Fruit fly (Drosophila melanogaster): ENCODE measurements around the gene Pex23.

Pex23 gene

dm6 chr3L:20302081-20302630 is at the start of gene Pex23:
Gene Pex23, minus strand, starts transcription at chr3L:20302141.
- peak; percentile 80 for TF ChIP-seq CG17801 (GFP tag; optimal IDR thresholded peaks at IDR 0.05; ENCODE audit: partially characterized antibody)

- no peak for TF ChIP-seq CG17801 (GFP tag; optimal IDR thresholded peaks at IDR 0.05; ENCODE audit: partially characterized antibody)
Observed at dm6 chr3L:20349333-20349924, 47.5 kb upstream of the Pex23 start.

DNA sequence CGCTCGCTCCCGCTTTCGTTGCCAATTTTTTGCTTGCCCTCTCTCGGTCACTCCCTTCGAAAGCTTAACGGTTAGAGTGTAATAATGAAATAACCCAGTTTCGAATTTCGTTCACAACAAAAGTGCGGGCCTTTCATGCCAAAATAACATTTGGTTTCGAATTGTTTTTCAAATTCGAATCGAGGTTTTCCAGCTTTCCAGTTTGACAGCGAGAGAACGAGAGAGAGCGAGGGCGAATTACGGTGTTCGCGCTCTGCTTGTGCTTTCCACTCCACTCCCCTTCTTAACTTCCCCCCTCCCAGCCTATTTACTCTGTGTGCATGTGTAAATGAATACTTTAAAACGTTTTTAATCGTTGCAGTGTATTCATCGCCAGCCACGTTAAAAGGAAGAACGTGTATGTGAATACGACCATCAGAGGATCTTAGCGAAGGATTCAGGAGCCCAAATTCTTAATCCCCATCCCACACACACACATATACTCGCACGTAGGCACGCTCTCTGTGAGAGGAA is 46.7 kb upstream of the Pex23 start:
- TF ChIP-seq CG17801 (GFP tag; optimal IDR thresholded peaks at IDR 0.05; ENCODE audit: partially characterized antibody): no peak

DNA sequence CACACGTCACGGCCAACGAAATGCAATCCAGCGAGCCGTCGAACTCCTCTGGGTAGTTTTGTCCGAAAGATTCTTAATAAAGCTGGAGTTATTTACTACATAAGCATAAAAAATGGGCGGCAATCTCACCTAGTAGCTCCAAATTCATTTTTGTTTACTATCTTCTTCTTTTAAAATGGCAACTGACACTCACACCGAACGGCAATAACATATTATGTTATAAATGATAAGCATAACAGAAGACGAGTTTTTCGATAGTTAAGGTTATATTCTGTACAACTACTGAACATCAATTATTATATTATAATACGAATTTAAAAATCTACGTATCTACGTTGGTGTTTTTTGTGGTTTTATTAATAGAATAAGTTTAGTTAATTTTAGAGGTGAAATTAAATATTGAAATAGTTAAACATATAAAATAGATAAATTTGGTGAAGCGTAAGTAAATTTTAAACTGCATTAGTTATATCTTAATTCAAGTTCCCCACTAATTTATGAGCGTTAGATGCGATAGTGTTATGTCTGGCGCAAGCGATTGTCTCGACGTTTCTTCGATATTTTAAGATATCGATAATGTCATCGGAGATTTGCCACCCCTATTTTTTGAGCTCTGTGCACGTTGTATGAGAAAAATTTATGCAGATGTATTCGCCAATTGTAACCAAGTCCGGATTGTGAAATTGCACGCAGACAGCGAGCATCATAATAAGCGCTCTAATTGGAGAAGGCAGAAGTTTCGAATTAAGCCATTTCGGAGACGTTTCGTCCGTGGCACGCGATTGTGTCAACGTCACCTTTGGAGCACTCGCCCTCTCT is 46.0 kb upstream of the Pex23 start, which contains the start of the genes Rbbp5 and eRF1:
Rbbp5 (minus strand) TSS at position 181 of the 819 bp plus-strand sequence.
eRF1 (plus strand) TSS at position 594 of the 819 bp plus-strand sequence.
- TF ChIP-seq CG17801 (GFP tag; optimal IDR thresholded peaks at IDR 0.05; ENCODE audit: partially characterized antibody): peak; percentile 78

DNA sequence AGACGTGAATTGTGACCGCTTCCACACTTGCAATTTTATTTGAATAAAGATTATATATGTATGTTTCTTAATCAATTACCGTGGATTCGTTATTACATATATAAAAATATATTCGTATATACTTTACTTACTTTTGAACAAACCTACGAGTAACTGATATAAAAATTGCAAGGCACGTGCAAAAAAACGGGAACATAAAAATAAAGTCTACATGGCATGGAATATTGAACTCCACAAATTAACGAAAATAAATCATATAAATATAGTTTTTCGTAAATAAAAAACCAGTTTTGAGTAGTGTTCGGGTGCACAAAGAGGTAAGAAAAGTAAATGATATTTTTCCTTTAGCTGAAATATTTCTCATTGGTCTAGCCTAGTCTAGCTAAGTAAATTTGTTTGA is 40.4 kb upstream of the Pex23 start, which contains the start of gene Spn77Bc:
Spn77Bc (plus strand) TSS at position 301 of the 400 bp plus-strand sequence.
- no peak for TF ChIP-seq CG17801 (GFP tag; optimal IDR thresholded peaks at IDR 0.05; ENCODE audit: partially characterized antibody)

DNA sequence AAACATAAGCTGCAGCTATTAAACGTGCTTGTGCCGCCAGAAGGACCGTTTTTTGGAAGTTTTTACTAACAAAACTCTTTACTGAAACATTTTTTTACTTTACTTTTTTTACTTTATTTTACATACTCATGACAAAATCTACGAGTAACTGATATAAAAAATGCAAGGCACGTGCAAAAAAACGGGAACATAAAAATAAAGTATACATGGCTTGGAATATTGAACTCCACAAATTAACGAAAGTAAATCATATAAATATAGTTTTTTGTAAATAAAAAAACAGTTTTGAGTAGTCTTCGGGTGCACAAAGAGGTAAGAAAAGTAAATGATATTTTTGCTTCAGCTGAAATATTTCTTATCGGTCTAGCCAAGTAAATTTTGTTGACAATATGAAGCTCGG is 18.7 kb upstream of the Pex23 start, which contains the start of gene Spn77Bb:
Spn77Bb (plus strand) TSS at position 301 of the 400 bp plus-strand sequence.
- TF ChIP-seq CG17801 (GFP tag; optimal IDR thresholded peaks at IDR 0.05; ENCODE audit: partially characterized antibody): no peak

DNA sequence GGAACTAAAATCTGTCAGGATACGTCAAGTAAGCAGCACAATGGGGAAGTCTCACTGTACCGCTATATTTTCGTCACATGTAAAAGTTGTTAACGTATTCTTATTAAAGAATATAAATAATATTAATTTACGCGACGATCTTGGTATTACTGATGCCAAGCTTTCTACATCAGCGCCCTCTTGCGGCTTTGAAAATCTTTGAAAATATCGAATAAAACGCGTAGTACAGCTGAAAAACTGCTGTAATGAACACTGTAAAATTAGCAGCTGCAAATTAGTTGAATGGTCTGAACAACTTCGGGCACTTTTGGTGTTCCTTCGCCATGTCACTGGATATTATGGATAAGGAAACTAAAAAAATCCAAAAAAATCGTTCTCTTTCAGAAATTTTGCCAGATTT is 18.1 kb upstream of the Pex23 start:
- no peak for TF ChIP-seq CG17801 (GFP tag; optimal IDR thresholded peaks at IDR 0.05; ENCODE audit: partially characterized antibody)

dm6 chr3L:20317751-20318150 is 15.8 kb upstream of the Pex23 start:
- no peak for TF ChIP-seq CG17801 (GFP tag; optimal IDR thresholded peaks at IDR 0.05; ENCODE audit: partially characterized antibody)

DNA sequence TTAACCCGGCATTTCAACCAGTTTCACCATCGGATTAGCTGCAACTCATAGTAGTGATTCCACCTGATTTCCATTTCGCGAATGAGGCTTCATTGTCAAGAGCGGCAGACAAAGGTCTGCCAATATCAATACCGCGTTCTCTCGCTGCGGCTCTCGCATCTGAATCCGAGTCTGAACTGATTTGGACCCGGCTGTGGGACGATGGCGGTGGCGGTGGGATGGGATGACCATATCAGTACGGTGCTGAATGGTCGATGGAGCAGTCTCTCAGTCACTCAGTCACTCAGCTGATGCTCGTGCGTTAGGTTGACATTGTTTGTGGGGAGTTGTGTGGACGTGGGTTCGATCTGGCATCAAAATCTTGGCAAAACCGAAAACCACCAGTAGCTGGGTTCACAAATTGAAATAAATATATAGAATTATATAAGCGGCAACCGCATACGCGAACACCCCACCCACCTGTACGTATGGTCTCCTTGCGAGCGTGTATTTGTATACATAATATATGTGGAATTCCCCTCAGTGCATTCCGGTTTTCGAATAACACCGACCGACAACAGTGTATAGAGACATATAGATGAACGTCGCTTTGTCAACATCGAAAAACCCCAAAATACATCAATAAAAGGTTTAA is 15.1 kb upstream of the Pex23 start, which contains the start of gene Spn77Ba:
Spn77Ba (plus strand) TSS at position 235 of the 634 bp plus-strand sequence.
- TF ChIP-seq CG17801 (GFP tag; optimal IDR thresholded peaks at IDR 0.05; ENCODE audit: partially characterized antibody): no peak

DNA sequence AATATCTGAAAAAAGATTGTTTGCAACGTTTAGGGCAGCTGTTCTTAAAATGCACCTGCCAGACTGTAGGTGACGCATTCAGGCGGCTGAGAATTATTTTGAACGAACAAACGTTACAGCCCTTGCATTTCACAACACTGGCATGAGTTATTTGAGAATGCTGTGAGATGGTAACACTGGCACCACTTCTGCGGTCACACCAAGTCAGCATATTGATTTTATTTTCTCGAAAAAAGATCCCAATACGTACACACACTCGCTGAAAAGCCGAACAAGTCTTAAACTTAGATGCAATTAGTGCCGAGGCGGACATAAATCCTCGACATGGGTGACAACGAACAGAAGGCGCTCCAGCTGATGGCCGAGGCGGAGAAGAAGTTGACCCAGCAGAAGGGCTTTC is 11.5 kb upstream of the Pex23 start, which contains the start of gene alphaSnap:
alphaSnap (plus strand) TSS at position 164 of the 400 bp plus-strand sequence.
- TF ChIP-seq CG17801 (GFP tag; optimal IDR thresholded peaks at IDR 0.05; ENCODE audit: partially characterized antibody): peak; percentile 63

DNA sequence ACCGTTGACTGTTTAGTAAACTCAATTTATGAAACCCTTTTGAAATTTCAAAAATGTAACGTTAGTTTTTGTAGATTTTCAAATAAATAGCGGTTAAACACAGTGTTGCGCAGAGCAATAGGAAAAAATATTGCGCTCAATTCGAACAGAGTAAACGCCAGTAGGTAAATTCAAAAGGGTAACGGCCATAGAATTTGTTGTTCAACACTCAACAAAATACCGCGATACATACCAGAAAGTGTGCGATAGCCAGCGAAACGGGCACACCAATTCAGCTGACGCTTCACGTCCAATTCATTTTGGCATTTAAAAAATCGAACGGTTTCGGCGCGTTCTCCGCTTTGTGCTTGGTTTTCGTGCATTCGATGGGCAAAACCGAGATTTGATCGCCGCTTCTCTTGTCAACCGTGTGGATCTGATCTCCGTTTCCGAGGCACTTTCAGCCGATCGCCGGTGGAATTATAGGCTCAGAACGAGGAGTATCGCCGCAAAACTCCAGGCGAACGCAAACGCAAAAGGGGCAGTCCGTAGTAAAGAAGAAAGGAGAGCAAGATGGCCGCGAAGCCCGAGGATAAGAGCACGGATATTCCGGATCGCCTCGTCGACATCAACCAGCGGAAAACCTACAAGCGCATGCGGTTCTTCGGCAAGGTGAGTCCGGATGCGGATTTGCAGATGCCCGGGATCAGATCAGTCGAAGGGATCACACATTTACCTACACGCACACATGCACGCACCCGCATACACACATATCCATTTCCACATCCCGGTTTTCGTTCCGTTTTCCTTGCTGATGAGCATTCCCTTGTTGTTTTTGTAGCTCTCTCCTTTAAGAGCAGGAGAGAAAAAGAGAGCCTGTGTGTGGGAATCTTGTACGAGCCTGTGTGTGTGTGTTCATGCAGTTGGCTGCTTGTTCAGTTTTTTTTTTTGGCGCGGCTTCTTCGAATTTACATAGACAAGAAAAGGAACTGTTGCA is 8.1 kb upstream of the Pex23 start:
- peak; percentile 20 for TF ChIP-seq CG17801 (GFP tag; optimal IDR thresholded peaks at IDR 0.05; ENCODE audit: partially characterized antibody)

DNA sequence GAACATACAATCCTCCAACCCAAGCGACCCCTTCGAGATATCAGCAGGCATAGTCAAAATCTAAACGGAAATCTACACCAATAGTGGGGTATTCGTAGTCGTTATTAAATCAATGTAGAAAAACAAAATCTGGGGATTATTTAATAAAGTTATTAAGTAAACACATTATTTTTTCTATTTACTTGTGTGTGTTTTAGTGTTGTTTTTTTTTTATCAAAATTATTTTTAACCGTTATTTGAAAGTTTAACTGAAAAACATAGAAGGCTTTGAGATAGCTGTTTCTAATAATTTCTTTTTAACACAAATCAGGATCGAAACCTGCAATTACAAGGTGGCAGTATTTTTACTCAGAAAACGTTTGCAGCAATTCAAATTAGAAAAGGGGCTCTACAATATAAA is 7.4 kb upstream of the Pex23 start, which contains the start of gene polo:
polo (plus strand) TSS at position 301 of the 400 bp plus-strand sequence.
- TF ChIP-seq CG17801 (GFP tag; optimal IDR thresholded peaks at IDR 0.05; ENCODE audit: partially characterized antibody): no peak

DNA sequence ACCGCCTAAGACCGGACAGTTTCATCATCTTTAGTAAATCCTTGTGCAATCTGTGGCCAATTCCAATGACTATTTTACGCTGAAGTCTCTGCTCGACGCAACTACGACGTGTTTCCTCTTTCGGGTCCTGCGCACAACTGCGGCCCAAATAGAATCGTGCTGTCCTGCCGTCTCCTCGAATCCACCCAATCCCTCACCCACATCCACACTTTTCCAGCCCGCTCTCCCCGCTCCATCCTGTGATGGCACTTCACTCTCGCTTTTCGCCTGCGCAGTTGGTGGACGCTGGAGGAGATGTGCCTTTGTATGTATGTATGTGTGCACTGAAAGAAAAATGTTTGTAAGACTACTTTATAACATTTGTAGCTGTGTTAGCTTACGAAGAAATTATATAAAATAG is 4.2 kb upstream of the Pex23 start, which contains the start of gene CG32225:
CG32225 (minus strand) TSS at position 142 of the 400 bp plus-strand sequence.
- no peak for TF ChIP-seq CG17801 (GFP tag; optimal IDR thresholded peaks at IDR 0.05; ENCODE audit: partially characterized antibody)
